Worm (Caenorhabditis elegans) whole organism, L4 larva: ENCODE data around the gene F34D10.9.

Experiments used
- F44E2.7 ChIP-seq: fragments of 200-800 bp; sonication (Bioruptor generic); IDR thresholded peaks from 2 replicates; pipeline ENCODE4 v2.1.2; 2022; ENCODE audit warnings: missing genetic modification characterization, missing compliant biosample characterization
- F49E8.2 ChIP-seq: sonication (generic microtip); optimal IDR thresholded peaks from 2 replicates; lab custom pipeline; 2016; ENCODE audit warnings: missing compliant biosample characterization, mild to moderate bottlenecking, missing genetic modification characterization, borderline replicate concordance
- R02D3.7 ChIP-seq: fragments of 150-350 bp; sonication (generic microtip); optimal IDR thresholded peaks from 3 replicates; lab custom pipeline; 2014; ENCODE audit warnings: missing biosample characterization, missing genetic modification characterization
- T26A8.4 ChIP-seq: fragments of 200-800 bp; sonication (Bioruptor generic); IDR thresholded peaks from 2 replicates; pipeline ENCODE4 v1.3.6; 2022; ENCODE audit warnings: missing genetic modification characterization, missing compliant biosample characterization
- Y75B8A.6 ChIP-seq: fragments of 200-800 bp; sonication (Bioruptor generic); IDR thresholded peaks from 2 replicates; pipeline ENCODE4 v1.3.6; 2022; ENCODE audit warnings: missing genetic modification reagents, missing genetic modification characterization, missing compliant biosample characterization
- ZK546.5 ChIP-seq, 2 experiments: sonication (generic microtip); optimal IDR thresholded peaks; 2 replicates each; lab custom pipeline; 2017; ENCODE audit warnings: missing biosample characterization in 2 of 2, missing genetic modification characterization in 2 of 2
- aly-2 ChIP-seq: sonication (generic microtip); optimal IDR thresholded peaks from 2 replicates; lab custom pipeline; 2018; ENCODE audit warnings: missing biosample characterization, missing genetic modification characterization
- ama-1 ChIP-seq: fragments of 150-350 bp; optimal IDR thresholded peaks from 2 replicates; lab custom pipeline; 2014; ENCODE audit warnings: inconsistent platforms, mixed read lengths
- ceh-20 ChIP-seq: fragments of 200-800 bp; sonication (Bioruptor generic); IDR thresholded peaks from 2 replicates; pipeline ENCODE4 v1.3.6; 2022; ENCODE audit warnings: missing genetic modification reagents, missing genetic modification characterization, missing compliant biosample characterization
- ceh-28 ChIP-seq: fragments of 150-350 bp; optimal IDR thresholded peaks from 2 replicates; lab custom pipeline; 2014; ENCODE audit warnings: missing biosample characterization, missing genetic modification reagents, missing genetic modification characterization
- ceh-62 ChIP-seq: sonication (generic microtip); optimal IDR thresholded peaks from 2 replicates; lab custom pipeline; 2017; ENCODE audit warnings: missing biosample characterization, missing genetic modification characterization
- ceh-82 ChIP-seq: sonication (generic microtip); optimal IDR thresholded peaks from 2 replicates; lab custom pipeline; 2017; ENCODE audit warnings: missing biosample characterization, missing genetic modification characterization
- ctbp-1 ChIP-seq: fragments of 200-800 bp; sonication (Bioruptor generic); IDR thresholded peaks from 2 replicates; pipeline ENCODE4 v1.3.6; 2022; ENCODE audit warnings: missing genetic modification reagents, missing genetic modification characterization, missing compliant biosample characterization
- daf-12 ChIP-seq: fragments of 150-350 bp; optimal IDR thresholded peaks from 2 replicates; lab custom pipeline; 2014; ENCODE audit warnings: missing biosample characterization, missing genetic modification reagents, missing genetic modification characterization
- daf-19 ChIP-seq: fragments of 200-800 bp; sonication (Bioruptor generic); conservative IDR thresholded peaks from 2 replicates; pipeline ENCODE4 v1.3.6; 2022; ENCODE audit warnings: missing genetic modification characterization, missing compliant biosample characterization
- dmd-6 ChIP-seq: fragments of 200-800 bp; sonication (Bioruptor generic); IDR thresholded peaks from 2 replicates; pipeline ENCODE4 v1.3.6; 2022; ENCODE audit warnings: missing genetic modification reagents, missing genetic modification characterization, missing compliant biosample characterization
- dmd-9 ChIP-seq: fragments of 200-800 bp; sonication (Bioruptor generic); IDR thresholded peaks from 2 replicates; pipeline ENCODE4 v1.3.6; 2022; ENCODE audit warnings: missing genetic modification reagents, missing genetic modification characterization, missing compliant biosample characterization
- dpl-1 ChIP-seq: fragments of 150-350 bp; optimal IDR thresholded peaks from 2 replicates; lab custom pipeline; 2014; ENCODE audit warnings: missing biosample characterization, missing genetic modification reagents, missing genetic modification characterization
- dve-1 ChIP-seq: sonication (generic microtip); optimal IDR thresholded peaks from 2 replicates; lab custom pipeline; 2017; ENCODE audit warnings: antibody characterized with exemption, mild to moderate bottlenecking, missing genetic modification characterization, missing compliant biosample characterization; ENCODE audit not compliant: insufficient read depth
- egl-27 ChIP-seq: sonication (generic microtip); optimal IDR thresholded peaks from 3 replicates; lab custom pipeline; 2017; ENCODE audit warnings: missing biosample characterization, missing genetic modification reagents, missing genetic modification characterization
- fos-1 ChIP-seq: fragments of 150-350 bp; optimal IDR thresholded peaks from 2 replicates; lab custom pipeline; 2014; ENCODE audit warnings: missing biosample characterization, missing genetic modification characterization
- hlh-11 ChIP-seq: fragments of 200-800 bp; sonication (Bioruptor generic); optimal IDR thresholded peaks from 2 replicates; lab custom pipeline; 2018; ENCODE audit warnings: mild to moderate bottlenecking, missing genetic modification characterization, missing compliant biosample characterization
- hlh-30 ChIP-seq: sonication (generic microtip); optimal IDR thresholded peaks from 2 replicates; lab custom pipeline; 2017; ENCODE audit warnings: antibody characterized with exemption, mild to moderate bottlenecking, missing genetic modification characterization, missing compliant biosample characterization; ENCODE audit not compliant: insufficient read depth
- hmg-1.1 ChIP-seq: fragments of 200-800 bp; sonication (Bioruptor generic); IDR thresholded peaks from 2 replicates; pipeline ENCODE4 v1.3.6; 2022; ENCODE audit warnings: missing genetic modification reagents, missing genetic modification characterization, missing compliant biosample characterization
- jun-1 ChIP-seq: fragments of 150-350 bp; optimal IDR thresholded peaks from 2 replicates; lab custom pipeline; 2014; ENCODE audit warnings: missing biosample characterization, missing genetic modification reagents, missing genetic modification characterization
- lim-7 ChIP-seq: fragments of 200-800 bp; sonication (Bioruptor generic); IDR thresholded peaks from 2 replicates; pipeline ENCODE4 v1.3.6; 2022; ENCODE audit warnings: missing genetic modification characterization, missing compliant biosample characterization
- lin-1 ChIP-seq: fragments of 200-800 bp; sonication (Bioruptor generic); IDR thresholded peaks from 2 replicates; pipeline ENCODE4 v1.3.6; 2022; ENCODE audit warnings: missing genetic modification reagents, missing genetic modification characterization, missing compliant biosample characterization
- lin-13 ChIP-seq: fragments of 150-350 bp; optimal IDR thresholded peaks from 2 replicates; lab custom pipeline; 2014; ENCODE audit warnings: missing biosample characterization, missing genetic modification reagents, missing genetic modification characterization
- lin-39 ChIP-seq: fragments of 150-350 bp; optimal IDR thresholded peaks from 2 replicates; lab custom pipeline; 2014; ENCODE audit warnings: missing biosample characterization, missing genetic modification reagents, missing genetic modification characterization
- lir-3 ChIP-seq: sonication (generic microtip); optimal IDR thresholded peaks from 2 replicates; lab custom pipeline; 2016; ENCODE audit warnings: mild to moderate bottlenecking, missing genetic modification characterization, missing compliant biosample characterization
- lsy-2 ChIP-seq, 2 experiments: fragments of 150-350 bp in 1 of 2; sonication (generic microtip) in 1 of 2; optimal IDR thresholded peaks; 2 replicates each; lab custom pipeline; 2014 to 2017; ENCODE audit warnings: missing biosample characterization in 2 of 2, missing genetic modification characterization in 2 of 2
- madf-5 ChIP-seq, 2 experiments: fragments of 200-800 bp; sonication (Bioruptor generic); IDR thresholded peaks; 2 replicates each; pipeline ENCODE4 v1.3.6; 2022; ENCODE audit warnings: missing compliant biosample characterization in 2 of 2, missing genetic modification characterization in 2 of 2
- mes-2 ChIP-seq: sonication (generic microtip); optimal IDR thresholded peaks from 2 replicates; lab custom pipeline; 2016; ENCODE audit warnings: missing genotype, mild to moderate bottlenecking, missing genetic modification characterization, missing compliant biosample characterization; ENCODE audit not compliant: poor library complexity, severe bottlenecking
- mxl-2 ChIP-seq: fragments of 200-800 bp; sonication (Bioruptor generic); conservative IDR thresholded peaks from 2 replicates; pipeline ENCODE4 v1.3.6; 2022; ENCODE audit warnings: missing genetic modification reagents, missing genetic modification characterization, missing compliant biosample characterization
- nhr-10 ChIP-seq: fragments of 150-350 bp; optimal IDR thresholded peaks from 2 replicates; lab custom pipeline; 2014; ENCODE audit warnings: missing biosample characterization, missing genetic modification characterization
- nhr-11 ChIP-seq: fragments of 150-350 bp; optimal IDR thresholded peaks from 2 replicates; lab custom pipeline; 2014; ENCODE audit warnings: missing biosample characterization, missing genetic modification characterization
- nhr-25 ChIP-seq: sonication (generic microtip); optimal IDR thresholded peaks from 2 replicates; lab custom pipeline; 2017; ENCODE audit warnings: missing genetic modification characterization, mild to moderate bottlenecking, missing compliant biosample characterization, antibody characterized with exemption, moderate library complexity, borderline replicate concordance; ENCODE audit not compliant: insufficient read depth
- nhr-41 ChIP-seq: fragments of 200-800 bp; sonication (Bioruptor generic); IDR thresholded peaks from 2 replicates; pipeline ENCODE4 v1.3.6; 2022; ENCODE audit warnings: missing genetic modification reagents, missing genetic modification characterization, missing compliant biosample characterization
- nhr-6 ChIP-seq: fragments of 150-350 bp; optimal IDR thresholded peaks from 2 replicates; lab custom pipeline; 2014; ENCODE audit warnings: missing biosample characterization, missing genetic modification characterization
- nhr-77 ChIP-seq: fragments of 150-350 bp; optimal IDR thresholded peaks from 2 replicates; lab custom pipeline; 2014; ENCODE audit warnings: missing biosample characterization, missing genetic modification characterization
- rbr-2 ChIP-seq: sonication (generic microtip); optimal IDR thresholded peaks from 2 replicates; lab custom pipeline; 2016; ENCODE audit warnings: missing genotype, missing genetic modification characterization, missing compliant biosample characterization
- sdz-12 ChIP-seq: fragments of 200-800 bp; sonication (Bioruptor generic); optimal IDR thresholded peaks from 2 replicates; lab custom pipeline; 2018; ENCODE audit warnings: mild to moderate bottlenecking, missing genetic modification characterization, missing compliant biosample characterization
- skn-1 ChIP-seq: fragments of 150-350 bp; optimal IDR thresholded peaks from 2 replicates; lab custom pipeline; 2014; ENCODE audit warnings: missing biosample characterization, missing genetic modification characterization
- snpc-4 ChIP-seq: fragments of 150-350 bp; optimal IDR thresholded peaks from 2 replicates; lab custom pipeline; 2014; ENCODE audit warnings: missing biosample characterization, missing genetic modification characterization
- spr-3 ChIP-seq: fragments of 200-800 bp; sonication (Bioruptor generic); optimal IDR thresholded peaks from 2 replicates; lab custom pipeline; 2018; ENCODE audit warnings: mild to moderate bottlenecking, missing genetic modification characterization, missing compliant biosample characterization
- unc-130 ChIP-seq: sonication (generic microtip); optimal IDR thresholded peaks from 2 replicates; lab custom pipeline; 2016; ENCODE audit warnings: missing genetic modification reagents, missing genetic modification characterization, missing compliant biosample characterization
- unc-39 ChIP-seq: sonication (generic microtip); optimal IDR thresholded peaks from 2 replicates; lab custom pipeline; 2017; ENCODE audit warnings: missing biosample characterization, missing genetic modification characterization
- unc-62 ChIP-seq, 3 experiments: fragments of 150-350 bp in 1 of 3; sonication (generic microtip); optimal IDR thresholded peaks in 2 of 3; peaks in 1 of 3; 1 replicate in 1 of 3; 2 replicates in 2 of 3; lab custom pipeline; 2014 to 2017; ENCODE audit warnings: missing biosample characterization in 3 of 3, missing genetic modification characterization in 3 of 3, missing genetic modification reagents in 3 of 3, missing genotype in 1 of 3
- zag-1 ChIP-seq: fragments of 150-350 bp; optimal IDR thresholded peaks from 2 replicates; lab custom pipeline; 2014; ENCODE audit warnings: missing biosample characterization, missing genetic modification characterization
- zfp-3 ChIP-seq: fragments of 200-800 bp; sonication (Bioruptor generic); conservative IDR thresholded peaks from 2 replicates; pipeline ENCODE4 v1.3.6; 2022; ENCODE audit warnings: missing genetic modification reagents, missing genetic modification characterization, missing compliant biosample characterization
- zip-11 ChIP-seq: fragments of 200-800 bp; sonication (Bioruptor generic); IDR thresholded peaks from 2 replicates; pipeline ENCODE4 v1.3.6; 2022; ENCODE audit warnings: missing genetic modification characterization, missing compliant biosample characterization
- zip-2 ChIP-seq: fragments of 150-350 bp; optimal IDR thresholded peaks from 2 replicates; lab custom pipeline; 2014; ENCODE audit warnings: missing biosample characterization, missing genetic modification characterization
- ztf-11 ChIP-seq: fragments of 150-350 bp; optimal IDR thresholded peaks from 2 replicates; lab custom pipeline; 2014; ENCODE audit warnings: missing biosample characterization, missing genetic modification characterization

Gene F34D10.9

DNA sequence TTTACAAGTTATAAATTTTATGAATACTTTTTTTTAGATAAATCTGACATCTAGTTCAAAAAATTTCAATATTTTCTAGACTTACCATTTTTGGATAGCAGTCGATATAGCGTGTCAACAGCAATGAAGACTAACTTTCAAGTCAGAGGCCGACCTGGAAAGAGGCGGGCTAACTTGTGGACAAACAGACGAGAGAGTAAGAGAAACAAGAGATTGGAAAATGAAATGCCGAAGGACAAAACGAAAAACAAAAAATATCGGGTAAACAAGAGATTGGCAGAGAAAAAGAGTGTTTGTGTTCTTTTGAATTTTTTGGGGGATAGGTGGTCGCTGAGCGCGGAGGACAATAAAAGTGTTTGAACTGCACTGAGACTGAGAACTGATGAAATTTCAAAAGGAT is 43.8 kb upstream of the F34D10.9 start, which contains the start of gene lec-4 (continued):
- no peak for TF ChIP-seq nhr-41 (GFP tag; lab: Robert Waterston, UW)
- peak; percentile 29; the same call in 1 of the 2 replicates for TF ChIP-seq hmg-1.1 (GFP tag; lab: Robert Waterston, UW)
- TF ChIP-seq aly-2, result no peak
- TF ChIP-seq egl-27 (tag; lab: Kevin White, UChicago), result no peak
- no peak for TF ChIP-seq hlh-11 (tag; lab: Kevin White, UChicago)
- no peak for TF ChIP-seq dpl-1 (GFP tag; lab: Kevin White, UChicago)
- no peak for TF ChIP-seq mxl-2 (GFP tag; lab: Robert Waterston, UW)
- no peak for TF ChIP-seq daf-19
- TF ChIP-seq mes-2, result peak; percentile 57
- no peak for TF ChIP-seq zip-2 (tag; lab: Kevin White, UChicago)
- TF ChIP-seq madf-5 (GFP tag; IDR thresholded peaks at IDR 0.05; lab: Robert Waterston, UW), result no peak
- no peak for TF ChIP-seq lin-1
- TF ChIP-seq jun-1 (tag; lab: Kevin White, UChicago), result no peak
- TF ChIP-seq dve-1 (tag; lab: Kevin White, UChicago), result peak; percentile 76
- no peak for TF ChIP-seq zag-1 (tag; lab: Kevin White, UChicago)
- TF ChIP-seq ama-1, result no peak
- TF ChIP-seq unc-62 (GFP tag; optimal IDR thresholded peaks at IDR 0.05 in 1 of 2; lab: Kevin White, UChicago), result peak in 1 of 2 experiments; percentile 79
- no peak for TF ChIP-seq unc-62 (tag; optimal IDR thresholded peaks at IDR 0.05; lab: Kevin White, UChicago)
- no peak for TF ChIP-seq spr-3 (GFP tag; lab: Kevin White, UChicago)
- peak; percentile 30 for TF ChIP-seq rbr-2 (tag; lab: Kevin White, UChicago)
- TF ChIP-seq nhr-10 (tag; lab: Kevin White, UChicago), result no peak
- TF ChIP-seq dmd-9 (GFP tag; lab: Robert Waterston, UW), result no peak
- no peak for TF ChIP-seq ceh-20 (GFP tag; lab: Robert Waterston, UW)
- TF ChIP-seq nhr-77 (tag; lab: Kevin White, UChicago), result no peak
- TF ChIP-seq ztf-11 (tag; lab: Kevin White, UChicago), result no peak
- no peak for TF ChIP-seq unc-39 (tag; lab: Kevin White, UChicago)
- TF ChIP-seq lsy-2 (tag; optimal IDR thresholded peaks at IDR 0.05; lab: Kevin White, UChicago), result peak; percentile 24 to 53
- no peak for TF ChIP-seq T26A8.4
- TF ChIP-seq snpc-4 (tag; lab: Kevin White, UChicago), result no peak
- no peak for TF ChIP-seq ctbp-1 (GFP tag; lab: Robert Waterston, UW)
- TF ChIP-seq ceh-28 (tag; lab: Kevin White, UChicago), result no peak
- no peak for TF ChIP-seq Y75B8A.6
- TF ChIP-seq F49E8.2 (tag; lab: Kevin White, UChicago), result no peak
- TF ChIP-seq lin-13, result no peak
- no peak for TF ChIP-seq fos-1 (tag; lab: Kevin White, UChicago)
- peak; percentile 77 for TF ChIP-seq nhr-6 (tag; lab: Kevin White, UChicago)
- TF ChIP-seq dmd-6 (GFP tag; lab: Robert Waterston, UW), result no peak
- TF ChIP-seq ceh-62 (tag; lab: Kevin White, UChicago), result no peak
- TF ChIP-seq F44E2.7 (GFP tag; lab: Robert Waterston, UW), result no peak
- TF ChIP-seq nhr-11 (tag; lab: Kevin White, UChicago), result peak; percentile 69
- TF ChIP-seq skn-1 (tag; lab: Kevin White, UChicago), result no peak
- TF ChIP-seq hlh-30, result peak; percentile 26
- TF ChIP-seq sdz-12 (GFP tag; lab: Kevin White, UChicago), result no peak
- TF ChIP-seq lir-3 (tag; lab: Kevin White, UChicago), result no peak
- peak; percentile 36 for TF ChIP-seq nhr-25
- TF ChIP-seq zip-11 (GFP tag; lab: Robert Waterston, UW), result no peak
- TF ChIP-seq R02D3.7 (tag; lab: Kevin White, UChicago), result no peak
- no peak for TF ChIP-seq lin-39 (tag; lab: Kevin White, UChicago)
- no peak for TF ChIP-seq ceh-82
- TF ChIP-seq unc-130 (GFP tag; lab: Kevin White, UChicago), result no peak
- no peak for TF ChIP-seq daf-12
- no peak for TF ChIP-seq ZK546.5 (tag; optimal IDR thresholded peaks at IDR 0.05; lab: Kevin White, UChicago)
- TF ChIP-seq zfp-3, result no peak
- TF ChIP-seq lim-7, result no peak
